Fruit fly (Drosophila melanogaster) whole organism, adult: ENCODE data around the gene ldbr.

Experiments used
- CG14711 ChIP-seq: fragments of 200-800 bp; sonication (Bioruptor generic); optimal IDR thresholded peaks from 2 replicates; lab custom pipeline; 2018; ENCODE audit warnings: missing biosample characterization, mild to moderate bottlenecking, missing genetic modification characterization, moderate library complexity
- CG1620 ChIP-seq: fragments of 200-800 bp; sonication (Bioruptor generic); optimal IDR thresholded peaks from 2 replicates; lab custom pipeline; 2016; ENCODE audit warnings: missing biosample characterization, missing genetic modification characterization
- CG33017 ChIP-seq: fragments of 200-800 bp; sonication (Bioruptor generic); optimal IDR thresholded peaks from 2 replicates; lab custom pipeline; 2018; ENCODE audit warnings: missing biosample characterization, mild to moderate bottlenecking, missing genetic modification characterization, moderate library complexity
- CG7045 ChIP-seq: fragments of 200-800 bp; sonication (Bioruptor generic); optimal IDR thresholded peaks from 2 replicates; lab custom pipeline; 2017; ENCODE audit warnings: missing biosample characterization, mild to moderate bottlenecking, missing genetic modification characterization
- Clk ChIP-seq: fragments of 200-800 bp; sonication (Bioruptor generic); optimal IDR thresholded peaks from 2 replicates; lab custom pipeline; 2017; ENCODE audit warnings: missing biosample characterization, missing genetic modification characterization
- Hr96 ChIP-seq: fragments of 200-800 bp; sonication (Bioruptor generic); optimal IDR thresholded peaks from 2 replicates; lab custom pipeline; 2016; ENCODE audit warnings: missing biosample characterization, missing genetic modification characterization
- Mnt ChIP-seq: fragments of 200-800 bp; sonication (Bioruptor generic); optimal IDR thresholded peaks from 2 replicates; lab custom pipeline; 2016; ENCODE audit warnings: missing biosample characterization, mild to moderate bottlenecking, missing genetic modification characterization
- kay ChIP-seq: fragments of 200-800 bp; sonication (Bioruptor generic); peaks from one replicate; lab custom pipeline; 2016; ENCODE audit warnings: missing biosample characterization, missing genetic modification characterization, borderline replicate concordance

DNA sequence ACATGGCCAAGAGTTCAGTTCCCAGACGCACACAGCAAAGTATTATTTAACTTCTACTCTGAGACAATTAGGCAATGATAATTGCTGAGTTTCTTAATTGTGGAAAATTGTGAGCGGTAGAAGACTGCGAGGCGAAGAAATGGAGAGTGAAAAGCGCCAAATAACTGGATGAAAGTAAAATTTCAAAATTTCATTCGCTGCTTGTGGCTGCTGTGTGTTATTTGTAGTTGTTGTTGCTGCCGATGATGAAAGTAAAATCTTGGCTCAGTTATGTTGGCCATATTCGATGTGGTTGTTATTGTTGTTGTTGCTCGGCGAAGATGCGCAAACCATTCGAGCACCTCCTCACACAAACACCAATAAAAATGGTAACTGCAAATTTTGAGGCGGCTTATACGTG is 28.7 kb downstream of the ldbr start:
- TF ChIP-seq CG14711 (no peak), kay (GFP tag; lab: Kevin White, UChicago) (no peak), Clk (GFP tag; lab: Kevin White, UChicago) (no peak), Mnt (GFP tag; lab: Kevin White, UChicago) (no peak), CG1620 (GFP tag; lab: Kevin White, UChicago) (no peak), CG33017 (tag; lab: Kevin White, UChicago) (no peak), CG7045 (GFP tag; lab: Kevin White, UChicago) (no peak), Hr96 (GFP tag; lab: Kevin White, UChicago) (no peak)
